Fruit fly (Drosophila melanogaster) whole organism, pupa: Measurements from ENCODE around the gene Delta.
A peak's percentile ranks its signal among the peaks of the same experiment; 100 is the strongest.

Experiments used
- CG10348 ChIP-seq: fragments of 200-800 bp; sonication (Bioruptor generic); IDR thresholded peaks from 2 replicates; pipeline ENCODE4 v1.3.6; 2022; ENCODE audit warnings: missing biosample characterization, missing genetic modification characterization
- CG12605 ChIP-seq: fragments of 200-800 bp; sonication (Bioruptor generic); IDR thresholded peaks from 2 replicates; pipeline ENCODE4 v1.3.6; 2022; ENCODE audit warnings: missing biosample characterization, missing genetic modification characterization
- CG13204 ChIP-seq: fragments of 200-800 bp; sonication (Bioruptor generic); optimal IDR thresholded peaks from 2 replicates; lab custom pipeline; 2018; ENCODE audit warnings: missing biosample characterization, mild to moderate bottlenecking, missing genetic modification characterization, moderate library complexity
- CG14655 ChIP-seq: fragments of 200-800 bp; sonication (Bioruptor generic); optimal IDR thresholded peaks from 3 replicates; lab custom pipeline; 2017; ENCODE audit warnings: mild to moderate bottlenecking, missing biosample characterization, missing genetic modification reagents, missing genetic modification characterization
- CG15710 ChIP-seq: fragments of 200-800 bp; sonication (Bioruptor generic); optimal IDR thresholded peaks from 2 replicates; lab custom pipeline; 2018; ENCODE audit warnings: missing biosample characterization, mild to moderate bottlenecking, missing genetic modification characterization, moderate library complexity
- CG17806 ChIP-seq: fragments of 200-800 bp; sonication (Bioruptor generic); optimal IDR thresholded peaks from 2 replicates; lab custom pipeline; 2018; ENCODE audit warnings: missing biosample characterization, mild to moderate bottlenecking, missing genetic modification characterization, moderate library complexity
- CG32121 ChIP-seq: fragments of 200-800 bp; sonication (Bioruptor generic); IDR thresholded peaks from 2 replicates; pipeline ENCODE4 v1.3.6; 2022; ENCODE audit warnings: missing biosample characterization, missing genetic modification characterization
- CG34367 ChIP-seq: fragments of 200-800 bp; sonication (Bioruptor generic); optimal IDR thresholded peaks from 2 replicates; lab custom pipeline; 2018; ENCODE audit warnings: missing biosample characterization, mild to moderate bottlenecking, missing genetic modification characterization
- CG4496 ChIP-seq: fragments of 200-800 bp; sonication (Bioruptor generic); IDR thresholded peaks from 3 replicates; pipeline ENCODE4 v1.3.6; 2022; ENCODE audit warnings: missing biosample characterization, missing genetic modification characterization
- CG8159 ChIP-seq: fragments of 200-800 bp; sonication (Bioruptor generic); optimal IDR thresholded peaks from 3 replicates; lab custom pipeline; 2018; ENCODE audit warnings: missing biosample characterization, mild to moderate bottlenecking, missing genetic modification characterization, moderate library complexity
- CG8301 ChIP-seq: fragments of 200-800 bp; sonication (Bioruptor generic); optimal IDR thresholded peaks from 2 replicates; lab custom pipeline; 2018; ENCODE audit warnings: missing biosample characterization, mild to moderate bottlenecking, missing genetic modification characterization
- CG9948 ChIP-seq: fragments of 200-800 bp; sonication (Bioruptor generic); optimal IDR thresholded peaks from 2 replicates; lab custom pipeline; 2018; ENCODE audit warnings: missing biosample characterization, mild to moderate bottlenecking, missing genetic modification characterization, moderate library complexity
- D1 ChIP-seq: fragments of 200-800 bp; sonication (Bioruptor generic); optimal IDR thresholded peaks from 2 replicates; lab custom pipeline; 2018; ENCODE audit warnings: missing biosample characterization, mild to moderate bottlenecking, missing genetic modification characterization, moderate library complexity
- EcR ChIP-seq: fragments of 200-800 bp; sonication (Bioruptor generic); optimal IDR thresholded peaks from 3 replicates; lab custom pipeline; 2019; ENCODE audit warnings: missing biosample characterization, missing genetic modification characterization, mild to moderate bottlenecking, moderate library complexity, missing genetic modification reagents
- Ets98B ChIP-seq: fragments of 200-800 bp; sonication (Bioruptor generic); IDR thresholded peaks from 2 replicates; pipeline ENCODE4 v1.3.6; 2022; ENCODE audit warnings: missing biosample characterization, missing genetic modification characterization
- Pif1A ChIP-seq: fragments of 200-800 bp; sonication (Bioruptor generic); optimal IDR thresholded peaks from 3 replicates; lab custom pipeline; 2016; ENCODE audit warnings: missing biosample characterization, missing genetic modification characterization
- Pif1B ChIP-seq: fragments of 200-800 bp; sonication (Bioruptor generic); optimal IDR thresholded peaks from 3 replicates; lab custom pipeline; 2016; ENCODE audit warnings: missing biosample characterization, missing genetic modification characterization
- Snoo ChIP-seq: fragments of 200-800 bp; sonication (Bioruptor generic); optimal IDR thresholded peaks from 3 replicates; lab custom pipeline; 2017; ENCODE audit warnings: missing biosample characterization, mild to moderate bottlenecking, missing genetic modification characterization, inconsistent platforms
- fd96Ca ChIP-seq: fragments of 200-800 bp; sonication (Bioruptor generic); IDR thresholded peaks from 3 replicates; pipeline ENCODE4 v1.3.6; 2022; ENCODE audit warnings: missing biosample characterization, missing genetic modification characterization
- gl ChIP-seq: fragments of 200-800 bp; sonication (Bioruptor generic); optimal IDR thresholded peaks from 2 replicates; lab custom pipeline; 2018; ENCODE audit warnings: missing biosample characterization, mild to moderate bottlenecking, missing genetic modification characterization
- rn ChIP-seq: fragments of 200-800 bp; sonication (Bioruptor generic); IDR thresholded peaks from 2 replicates; pipeline ENCODE4 v1.3.6; 2022; ENCODE audit warnings: missing biosample characterization, missing genetic modification characterization

Delta gene

DNA sequence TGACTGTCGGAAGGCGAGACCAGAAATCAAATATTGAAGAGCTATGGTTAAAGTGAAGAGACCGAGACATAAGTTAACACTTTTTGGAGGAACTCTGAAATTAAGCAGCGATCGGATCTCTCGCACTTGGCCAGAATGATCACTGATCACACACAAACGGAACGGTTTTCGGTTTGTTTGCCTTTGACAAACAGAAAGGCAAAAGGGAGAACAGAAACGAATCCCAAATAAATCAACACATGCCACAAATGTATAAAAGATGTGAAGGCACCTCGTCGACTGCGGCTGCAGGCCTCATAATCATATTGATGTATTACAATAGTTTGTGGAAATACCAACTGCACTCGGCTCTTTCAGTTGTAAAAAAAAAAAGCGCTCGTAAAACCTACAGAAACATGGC is 27.8 kb downstream of the Delta start:
- TF ChIP-seq Pif1A (GFP tag; lab: Kevin White, UChicago), result no peak
- no peak for TF ChIP-seq Pif1B (GFP tag; lab: Kevin White, UChicago)
- TF ChIP-seq CG14655 (GFP tag; lab: Kevin White, UChicago), result no peak

DNA sequence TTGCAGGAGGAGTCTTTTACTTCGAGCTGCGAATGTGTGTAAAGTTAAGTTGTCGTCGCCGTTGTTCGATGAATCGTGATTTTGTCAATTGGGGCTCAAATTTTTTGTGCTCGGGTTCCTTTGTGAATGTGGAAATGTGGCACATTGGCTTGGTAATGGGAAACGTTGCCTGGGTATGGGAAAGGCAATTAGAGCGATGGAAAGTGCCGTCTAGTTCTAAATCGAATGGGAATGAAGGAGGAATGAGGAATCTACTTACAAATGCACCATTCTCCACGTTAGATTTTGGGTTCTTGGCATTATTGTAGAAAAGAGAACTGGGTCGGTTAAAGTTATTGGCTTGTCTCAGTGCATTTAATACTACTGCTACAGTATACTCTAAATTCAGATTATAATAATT is 28.4 kb downstream of the Delta start, which contains the start of gene CG44174:
TSS of gene CG44174 (minus strand) at position 101 of the 400 bp plus-strand sequence.
- TF ChIP-seq CG13204 (GFP tag; lab: Kevin White, UChicago), result no peak

DNA sequence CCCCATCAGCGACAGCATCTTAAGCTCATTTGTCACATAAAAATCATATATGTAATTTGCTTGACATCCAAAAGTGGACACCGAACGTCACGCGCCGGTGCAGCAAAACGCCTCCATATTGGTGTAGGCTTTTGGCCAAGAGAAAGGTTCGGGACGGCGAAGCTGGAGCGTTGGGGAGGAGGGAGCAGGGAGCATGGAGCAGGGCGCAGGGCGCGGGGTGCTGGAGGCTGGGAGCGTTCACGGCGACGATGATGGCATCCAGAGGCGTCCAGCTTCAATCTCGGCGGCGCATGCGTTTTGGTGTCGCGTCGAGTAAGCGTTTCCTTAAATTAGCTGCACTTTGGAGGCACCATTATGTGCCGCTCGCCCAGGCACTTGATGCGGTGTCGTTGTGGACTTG is 32.1 kb downstream of the Delta start:
- TF ChIP-seq CG34367 (tag; lab: Kevin White, UChicago) (no peak), rn (no peak), Pif1B (GFP tag; lab: Kevin White, UChicago) (no peak), CG9948 (tag; lab: Kevin White, UChicago) (no peak), Snoo (tag; lab: Kevin White, UChicago) (no peak), EcR (no peak), fd96Ca (no peak), CG4496 (GFP tag; lab: Robert Waterston, UW) (no peak), CG8301 (tag; lab: Kevin White, UChicago) (no peak), CG32121 (no peak), CG15710 (tag; lab: Kevin White, UChicago) (no peak)

DNA sequence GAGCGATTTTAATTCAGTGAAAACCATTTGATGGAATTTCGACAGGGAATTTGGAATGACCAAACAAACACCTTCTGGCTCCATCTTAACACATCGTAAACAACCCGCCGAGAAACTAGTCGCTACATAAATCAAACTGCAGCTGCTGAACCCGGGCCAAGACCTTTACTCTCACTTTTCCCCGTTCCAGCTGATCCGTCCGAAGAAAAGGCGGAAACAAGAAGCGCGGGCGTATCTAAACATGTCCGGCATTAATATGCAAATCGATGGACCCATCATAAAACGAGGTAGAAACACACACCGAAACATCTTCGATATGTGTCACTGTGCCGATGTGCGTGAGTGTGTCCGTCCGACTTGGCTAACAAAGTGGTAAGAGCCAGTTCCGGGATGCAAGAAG is 33.0 kb downstream of the Delta start:
- TF ChIP-seq fd96Ca (no peak), rn (no peak), gl (tag; lab: Kevin White, UChicago) (no peak), EcR (no peak), Pif1B (GFP tag; lab: Kevin White, UChicago) (no peak), CG9948 (tag; lab: Kevin White, UChicago) (no peak), Snoo (tag; lab: Kevin White, UChicago) (no peak), CG13204 (GFP tag; lab: Kevin White, UChicago) (no peak)

DNA sequence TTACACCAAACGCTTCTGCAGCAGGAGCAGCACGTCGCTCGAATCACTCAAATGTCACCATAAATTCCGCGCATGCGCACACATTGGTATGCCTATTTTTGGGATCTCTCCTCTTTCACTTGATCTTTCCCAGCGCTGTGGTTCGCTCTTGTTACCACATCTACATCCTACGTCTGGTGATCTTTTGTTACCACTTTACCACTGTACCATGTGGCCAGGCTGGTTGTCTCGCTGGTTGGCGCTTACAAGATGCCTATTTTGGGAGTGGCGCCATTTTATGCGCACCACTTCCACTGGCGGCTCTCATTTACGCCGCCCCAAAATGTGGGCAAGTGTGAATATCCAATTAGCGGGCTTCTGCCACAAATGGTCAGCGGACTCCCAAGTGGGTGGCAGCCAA is 38.3 kb downstream of the Delta start:
- TF ChIP-seq Pif1B (GFP tag; lab: Kevin White, UChicago), result no peak
- TF ChIP-seq Ets98B (GFP tag; lab: Robert Waterston, UW), result no peak
- no peak for TF ChIP-seq gl (tag; lab: Kevin White, UChicago)

DNA sequence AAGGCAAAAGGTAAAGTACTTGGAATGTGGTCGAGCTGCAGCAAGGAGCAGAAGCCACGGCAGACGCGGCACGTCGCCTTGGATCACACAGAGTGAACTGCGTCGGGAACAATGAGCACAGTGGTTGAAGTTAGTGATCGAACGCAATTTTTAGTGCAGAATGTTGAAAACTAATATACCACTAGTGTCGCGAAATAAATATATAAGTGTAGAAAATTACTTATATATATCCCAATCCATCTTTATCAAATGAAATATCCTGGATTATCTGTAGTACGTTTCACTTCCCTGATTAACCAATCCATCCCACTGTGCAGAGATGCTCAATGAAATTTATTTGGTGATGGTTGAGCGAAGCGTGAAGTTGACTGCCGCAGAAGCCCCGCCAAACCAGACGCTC is 39.5 kb downstream of the Delta start:
- TF ChIP-seq CG17806 (tag; lab: Kevin White, UChicago) (peak; percentile 89), rn (no peak), fd96Ca (0 out of 3 replicates have a peak, but pooled peaks have one; percentile 54), CG8301 (tag; lab: Kevin White, UChicago) (peak; percentile 48), CG32121 (no peak), Pif1A (GFP tag; lab: Kevin White, UChicago) (peak; percentile 71), CG34367 (tag; lab: Kevin White, UChicago) (peak; percentile 90), CG12605 (GFP tag; lab: Robert Waterston, UW) (no peak), CG14655 (GFP tag; lab: Kevin White, UChicago) (peak; percentile 70), gl (tag; lab: Kevin White, UChicago) (peak; percentile 79), CG13204 (GFP tag; lab: Kevin White, UChicago) (peak; percentile 78), Ets98B (GFP tag; lab: Robert Waterston, UW) (no peak), EcR (peak; percentile 5), Pif1B (GFP tag; lab: Kevin White, UChicago) (peak; percentile 78), CG10348 (no peak), CG9948 (tag; lab: Kevin White, UChicago) (peak; percentile 87), D1 (peak; percentile 73), Snoo (tag; lab: Kevin White, UChicago) (peak; percentile 88), CG4496 (GFP tag; lab: Robert Waterston, UW) (peak; percentile 71), CG15710 (tag; lab: Kevin White, UChicago) (peak; percentile 87), CG8159 (tag; lab: Kevin White, UChicago) (peak; percentile 92)

DNA sequence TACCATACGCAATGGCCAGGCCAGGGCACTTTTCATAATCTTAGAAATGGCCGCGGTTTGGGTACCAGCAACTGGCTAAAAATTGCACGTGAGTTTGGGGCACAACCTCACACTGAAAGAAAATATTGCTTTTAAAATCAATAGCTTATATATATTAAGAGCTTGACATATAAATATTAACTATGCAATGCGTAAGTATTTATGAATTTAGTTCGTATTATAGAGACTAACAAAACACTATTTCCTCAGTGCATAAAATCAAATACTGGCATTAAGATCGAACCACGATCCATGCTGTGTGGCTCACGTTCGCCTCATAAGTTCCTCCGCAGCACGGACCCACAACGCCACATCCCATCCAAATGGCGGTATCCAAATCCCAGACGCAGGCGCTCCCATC is 42.5 kb downstream of the Delta start:
- peak; percentile 21 for TF ChIP-seq CG15710 (tag; lab: Kevin White, UChicago)
- peak; percentile 17 for TF ChIP-seq Snoo (tag; lab: Kevin White, UChicago)
- TF ChIP-seq fd96Ca, result no peak
- peak; percentile 24 for TF ChIP-seq gl (tag; lab: Kevin White, UChicago)
- peak; percentile 52 for TF ChIP-seq CG8159 (tag; lab: Kevin White, UChicago)
- peak; percentile 60 for TF ChIP-seq CG12605 (GFP tag; lab: Robert Waterston, UW)
- TF ChIP-seq CG4496 (GFP tag; lab: Robert Waterston, UW), result 0 out of 3 replicates have a peak, but pooled peaks have one; percentile 34
- TF ChIP-seq Pif1A (GFP tag; lab: Kevin White, UChicago), result peak; percentile 62
- peak; percentile 42 for TF ChIP-seq CG14655 (GFP tag; lab: Kevin White, UChicago)
- peak; percentile 24 for TF ChIP-seq CG34367 (tag; lab: Kevin White, UChicago)
- no peak for TF ChIP-seq EcR
- no peak for TF ChIP-seq Ets98B (GFP tag; lab: Robert Waterston, UW)
- no peak for TF ChIP-seq CG32121
- TF ChIP-seq D1, result no peak
- TF ChIP-seq CG17806 (tag; lab: Kevin White, UChicago), result peak; percentile 54
- no peak for TF ChIP-seq CG8301 (tag; lab: Kevin White, UChicago)
- no peak for TF ChIP-seq CG10348
- peak; percentile 57 for TF ChIP-seq Pif1B (GFP tag; lab: Kevin White, UChicago)
- TF ChIP-seq CG13204 (GFP tag; lab: Kevin White, UChicago), result no peak
- TF ChIP-seq rn, result no peak
- TF ChIP-seq CG9948 (tag; lab: Kevin White, UChicago), result peak; percentile 57
